Fruit fly (Drosophila melanogaster): ENCODE results near the gene Drice.

Drice gene

dm6 chr3R:29798966-29799680 is at the start of gene Drice, which contains the start of gene Rnb:
Gene Drice (plus strand): TSS chr3R:29799658.
Gene Rnb (minus strand): TSS chr3R:29799354.
- TF ChIP-seq Myc (optimal IDR thresholded peaks at IDR 0.05) (no peak), h (optimal IDR thresholded peaks at IDR 0.05) (no peak), insv (optimal IDR thresholded peaks at IDR 0.05) (no peak), psq (optimal IDR thresholded peaks at IDR 0.05) (no peak), ttk (optimal IDR thresholded peaks at IDR 0.05) (no peak), Sin3A (optimal IDR thresholded peaks at IDR 0.05) (no peak)

dm6 chr3R:29755248-29755647 is 44.2 kb upstream of the Drice start:
- TF ChIP-seq insv (optimal IDR thresholded peaks at IDR 0.05): no peak
- no peak for TF ChIP-seq Myc (optimal IDR thresholded peaks at IDR 0.05)
- no peak for TF ChIP-seq ttk (optimal IDR thresholded peaks at IDR 0.05)
- TF ChIP-seq psq (optimal IDR thresholded peaks at IDR 0.05): no peak
- no peak for TF ChIP-seq Sin3A (optimal IDR thresholded peaks at IDR 0.05)

dm6 chr3R:29756153-29756552 is 43.3 kb upstream of the Drice start:
- TF ChIP-seq Myc (optimal IDR thresholded peaks at IDR 0.05): no peak
- no peak for TF ChIP-seq h (optimal IDR thresholded peaks at IDR 0.05)
- TF ChIP-seq Sin3A (optimal IDR thresholded peaks at IDR 0.05): no peak
- TF ChIP-seq insv (optimal IDR thresholded peaks at IDR 0.05): no peak
- TF ChIP-seq psq (optimal IDR thresholded peaks at IDR 0.05): no peak
- TF ChIP-seq ttk (optimal IDR thresholded peaks at IDR 0.05): no peak

dm6 chr3R:29757226-29757625 is 42.2 kb upstream of the Drice start:
- no peak for TF ChIP-seq Myc (optimal IDR thresholded peaks at IDR 0.05)
- TF ChIP-seq h (optimal IDR thresholded peaks at IDR 0.05): no peak
- TF ChIP-seq Sin3A (optimal IDR thresholded peaks at IDR 0.05): no peak
- no peak for TF ChIP-seq insv (optimal IDR thresholded peaks at IDR 0.05)
- no peak for TF ChIP-seq ttk (optimal IDR thresholded peaks at IDR 0.05)
- no peak for TF ChIP-seq psq (optimal IDR thresholded peaks at IDR 0.05)

- TF ChIP-seq insv (optimal IDR thresholded peaks at IDR 0.05) (no peak), psq (optimal IDR thresholded peaks at IDR 0.05) (no peak), Myc (optimal IDR thresholded peaks at IDR 0.05) (no peak), ttk (optimal IDR thresholded peaks at IDR 0.05) (no peak)
Measured at dm6 chr3R:29757681-29758080, 41.8 kb upstream of the Drice start.

dm6 chr3R:29758129-29758733 is 41.2 kb upstream of the Drice start:
- TF ChIP-seq psq (optimal IDR thresholded peaks at IDR 0.05): no peak
- no peak for TF ChIP-seq ttk (optimal IDR thresholded peaks at IDR 0.05)
- no peak for TF ChIP-seq Myc (optimal IDR thresholded peaks at IDR 0.05)
- no peak for TF ChIP-seq Sin3A (optimal IDR thresholded peaks at IDR 0.05)
- no peak for TF ChIP-seq h (optimal IDR thresholded peaks at IDR 0.05)
- no peak for TF ChIP-seq insv (optimal IDR thresholded peaks at IDR 0.05)

- TF ChIP-seq Sin3A (optimal IDR thresholded peaks at IDR 0.05) (no peak), insv (optimal IDR thresholded peaks at IDR 0.05) (no peak), h (optimal IDR thresholded peaks at IDR 0.05) (no peak), Myc (optimal IDR thresholded peaks at IDR 0.05) (no peak), psq (optimal IDR thresholded peaks at IDR 0.05) (no peak), ttk (optimal IDR thresholded peaks at IDR 0.05) (no peak)
Measured at dm6 chr3R:29758734-29759131, 40.7 kb upstream of the Drice start.

- no peak for TF ChIP-seq psq (optimal IDR thresholded peaks at IDR 0.05)
Measured at dm6 chr3R:29760042-29760441, 39.4 kb upstream of the Drice start.

- no peak for TF ChIP-seq ttk (optimal IDR thresholded peaks at IDR 0.05)
- TF ChIP-seq insv (optimal IDR thresholded peaks at IDR 0.05): no peak
- TF ChIP-seq Myc (optimal IDR thresholded peaks at IDR 0.05): no peak
- TF ChIP-seq psq (optimal IDR thresholded peaks at IDR 0.05): no peak
- no peak for TF ChIP-seq Sin3A (optimal IDR thresholded peaks at IDR 0.05)
- TF ChIP-seq h (optimal IDR thresholded peaks at IDR 0.05): no peak
Measured at dm6 chr3R:29761569-29761968, 37.9 kb upstream of the Drice start.

- TF ChIP-seq ttk (optimal IDR thresholded peaks at IDR 0.05) (no peak), psq (optimal IDR thresholded peaks at IDR 0.05) (no peak)
Measured at dm6 chr3R:29762297-29762696, 37.2 kb upstream of the Drice start.

- TF ChIP-seq Sin3A (optimal IDR thresholded peaks at IDR 0.05): no peak
- TF ChIP-seq Myc (optimal IDR thresholded peaks at IDR 0.05): no peak
- no peak for TF ChIP-seq psq (optimal IDR thresholded peaks at IDR 0.05)
- TF ChIP-seq insv (optimal IDR thresholded peaks at IDR 0.05): no peak
- no peak for TF ChIP-seq h (optimal IDR thresholded peaks at IDR 0.05)
- TF ChIP-seq ttk (optimal IDR thresholded peaks at IDR 0.05): no peak
Measured at dm6 chr3R:29763154-29763553, 36.3 kb upstream of the Drice start.

dm6 chr3R:29763804-29764203 is 35.7 kb upstream of the Drice start:
- no peak for TF ChIP-seq insv (optimal IDR thresholded peaks at IDR 0.05)
- no peak for TF ChIP-seq h (optimal IDR thresholded peaks at IDR 0.05)
- TF ChIP-seq Myc (optimal IDR thresholded peaks at IDR 0.05): no peak
- no peak for TF ChIP-seq psq (optimal IDR thresholded peaks at IDR 0.05)
- no peak for TF ChIP-seq ttk (optimal IDR thresholded peaks at IDR 0.05)
- no peak for TF ChIP-seq Sin3A (optimal IDR thresholded peaks at IDR 0.05)
